Fruit fly (Drosophila melanogaster): Measurements from ENCODE around the gene CG13078.

CG13078 gene

dm6 chr2L:19528308-19528707 is 35.4 kb upstream of the CG13078 start (continued):
- TF ChIP-seq nerfin-2 (GFP tag; IDR thresholded peaks at IDR 0.05; ENCODE audit: partially characterized antibody) (no peak), yki (optimal IDR thresholded peaks at IDR 0.05) (no peak), run (tag; optimal IDR thresholded peaks at IDR 0.05) (peak; percentile 85), Poxn (GFP tag; IDR thresholded peaks at IDR 0.05) (peak; percentile 96), CG12299 (tag; optimal IDR thresholded peaks at IDR 0.05) (peak; percentile 95), Nf-YC (tag; optimal IDR thresholded peaks at IDR 0.05) (peak; percentile 80), CG7786 (GFP tag; optimal IDR thresholded peaks at IDR 0.05) (peak; percentile 97), Ets65A (GFP tag) (peak; percentile 98), caup (GFP tag; optimal IDR thresholded peaks at IDR 0.05; ENCODE audit: severe bottlenecking) (peak; percentile 97), CG15514 (GFP tag; optimal IDR thresholded peaks at IDR 0.05) (peak; percentile 94), ATbp (GFP tag; optimal IDR thresholded peaks at IDR 0.05) (peak; percentile 86), ems (GFP tag; optimal IDR thresholded peaks at IDR 0.05) (peak; percentile 96), wor (GFP tag; IDR thresholded peaks at IDR 0.05) (peak; percentile 80), zfh1 (GFP tag; IDR thresholded peaks at IDR 0.05) (peak; percentile 93), CG9609 (GFP tag; optimal IDR thresholded peaks at IDR 0.05) (peak; percentile 90), Sin3A (optimal IDR thresholded peaks at IDR 0.05) (no peak), Sry-δ (GFP tag; optimal IDR thresholded peaks at IDR 0.05) (peak; percentile 62), grn (GFP tag; optimal IDR thresholded peaks at IDR 0.05) (peak; percentile 35), CG12104 (GFP tag; optimal IDR thresholded peaks at IDR 0.05) (peak; percentile 91), lola (GFP tag; optimal IDR thresholded peaks at IDR 0.05) (peak in 1 of 3 experiments; percentile 53), vfl (GFP tag; optimal IDR thresholded peaks at IDR 0.05) (peak; percentile 95), Bteb2 (GFP tag; optimal IDR thresholded peaks at IDR 0.05) (peak; percentile 97), CG17802 (tag; optimal IDR thresholded peaks at IDR 0.05) (peak; percentile 55), CG1647 (GFP tag; optimal IDR thresholded peaks at IDR 0.05) (peak; percentile 89), dmrt99B (tag; optimal IDR thresholded peaks at IDR 0.05) (peak; percentile 93), Hr39 (optimal IDR thresholded peaks at IDR 0.05) (no peak), CG1602 (GFP tag; optimal IDR thresholded peaks at IDR 0.05) (peak; percentile 85), HLH4C (GFP tag; IDR thresholded peaks at IDR 0.05; ENCODE audit: partially characterized antibody) (no peak), CG18764 (GFP tag; optimal IDR thresholded peaks at IDR 0.05) (peak; percentile 79), CG11398 (GFP tag; optimal IDR thresholded peaks at IDR 0.05) (peak; percentile 88), vnd (GFP tag; IDR thresholded peaks at IDR 0.05; ENCODE audit: partially characterized antibody) (no peak), lov (optimal IDR thresholded peaks at IDR 0.05) (no peak), lov (GFP tag; IDR thresholded peaks at IDR 0.05) (peak; percentile 80; the same call in 2 of the 3 replicates), CG8281 (tag; optimal IDR thresholded peaks at IDR 0.05) (peak; percentile 80), PHDP (tag; optimal IDR thresholded peaks at IDR 0.05) (peak; percentile 98), sens-2 (GFP tag; IDR thresholded peaks at IDR 0.05) (peak; percentile 78), CG1603 (tag; optimal IDR thresholded peaks at IDR 0.05) (peak; percentile 86), tna (GFP tag; IDR thresholded peaks at IDR 0.05; ENCODE audit: partially characterized antibody) (no peak), Antp (GFP tag; optimal IDR thresholded peaks at IDR 0.05) (peak; percentile 87), esg (GFP tag; conservative IDR thresholded peaks at IDR 0.05) (peak; percentile 93), stc (GFP tag; IDR thresholded peaks at IDR 0.05) (peak; percentile 92), aop (GFP tag; IDR thresholded peaks at IDR 0.05) (no peak; the same call in 1 of the 2 replicates), CG3065 (GFP tag; optimal IDR thresholded peaks at IDR 0.05) (peak; percentile 74), CG10366 (GFP tag; IDR thresholded peaks at IDR 0.05) (peak; percentile 97), CoRest (tag; optimal IDR thresholded peaks at IDR 0.05) (peak; percentile 96), CG14441 (GFP tag; IDR thresholded peaks at IDR 0.05) (peak; percentile 97), CG6765 (GFP tag; optimal IDR thresholded peaks at IDR 0.05) (peak; percentile 96), lilli (GFP tag; optimal IDR thresholded peaks at IDR 0.05) (peak; percentile 99), CG17612 (GFP tag; IDR thresholded peaks at IDR 0.05) (peak; percentile 90), CG16779 (GFP tag; IDR thresholded peaks at IDR 0.05) (peak; percentile 98), gsb-n (tag; optimal IDR thresholded peaks at IDR 0.05) (peak; percentile 71), Asciz (GFP tag; optimal IDR thresholded peaks at IDR 0.05) (peak; percentile 80)
